Worm (Caenorhabditis elegans): ENCODE measurements around the gene C01G10.4.

ce11 chrV:15048107-15048506, 41.4 kb upstream of the C01G10.4 start, which contains the start of gene sdc-3:
- no peak for TF ChIP-seq ZK337.2 (GFP tag; IDR thresholded peaks at IDR 0.05)
- no peak for TF ChIP-seq ceh-32 (tag; optimal IDR thresholded peaks at IDR 0.05; ENCODE audit: poor library complexity)
- TF ChIP-seq R02D3.7 (tag; optimal IDR thresholded peaks at IDR 0.05), result no peak
- no peak for TF ChIP-seq sdz-12 (GFP tag; optimal IDR thresholded peaks at IDR 0.05)
- no peak for TF ChIP-seq daf-8 (GFP tag; IDR thresholded peaks at IDR 0.05)
- no peak for TF ChIP-seq lin-13 (GFP tag; optimal IDR thresholded peaks at IDR 0.05)
- TF ChIP-seq hmg-1.1 (GFP tag; IDR thresholded peaks at IDR 0.05), result no peak
